Fruit fly (Drosophila melanogaster): ENCODE measurements around the gene CG32023.

The CG32023 gene

dm6 chr3L:8810095-8810494 lies 6.1 kb upstream of the CG32023 start, which contains the start of gene CG13309:
TSS of gene CG13309 (plus strand) at chr3L:8810395.
- TF ChIP-seq noc (tag; optimal IDR thresholded peaks at IDR 0.05): no peak

- no peak for TF ChIP-seq noc (tag; optimal IDR thresholded peaks at IDR 0.05)
Measured at dm6 chr3L:8808244-8808643, 4.3 kb upstream of the CG32023 start, which contains the start of gene CG13308. TSS of gene CG13308 (plus strand) at chr3L:8808544.

dm6 chr3L:8807113-8807651 lies 3.2 kb upstream of the CG32023 start, which contains the start of the genes CG13312 and CG32024:
TSS of gene CG13312 (minus strand) at chr3L:8807213.
TSS of gene CG32024 (plus strand) at chr3L:8807601.
- TF ChIP-seq noc (tag; optimal IDR thresholded peaks at IDR 0.05): no peak

- no peak for TF ChIP-seq noc (tag; optimal IDR thresholded peaks at IDR 0.05)
Measured at dm6 chr3L:8802064-8802463, 1.9 kb downstream of the CG32023 start, which contains the start of the genes CG13311 and CG34426. TSS of gene CG13311 (minus strand) at chr3L:8802164. TSS of gene CG34426 (plus strand) at chr3L:8802463.

dm6 chr3L:8800432-8800831 lies 3.5 kb downstream of the CG32023 start, which contains the start of gene CG13310:
TSS of gene CG13310 (minus strand) at chr3L:8800532.
- no peak for TF ChIP-seq noc (tag; optimal IDR thresholded peaks at IDR 0.05)

- TF ChIP-seq noc (tag; optimal IDR thresholded peaks at IDR 0.05): no peak
Measured at dm6 chr3L:8798539-8798938, 5.4 kb downstream of the CG32023 start.

- no peak for TF ChIP-seq noc (tag; optimal IDR thresholded peaks at IDR 0.05)
Measured at dm6 chr3L:8798129-8798528, 5.9 kb downstream of the CG32023 start.

dm6 chr3L:8788445-8788844 lies 15.5 kb downstream of the CG32023 start, which contains the start of gene Acbp5:
TSS of gene Acbp5 (minus strand) at chr3L:8788545.
- TF ChIP-seq noc (tag; optimal IDR thresholded peaks at IDR 0.05): no peak

dm6 chr3L:8787701-8788100 lies 16.3 kb downstream of the CG32023 start:
- TF ChIP-seq noc (tag; optimal IDR thresholded peaks at IDR 0.05): peak; percentile 44

- TF ChIP-seq noc (tag; optimal IDR thresholded peaks at IDR 0.05): no peak
Measured at dm6 chr3L:8787240-8787639, 16.7 kb downstream of the CG32023 start.

dm6 chr3L:8783299-8783698 lies 20.7 kb downstream of the CG32023 start:
- TF ChIP-seq noc (tag; optimal IDR thresholded peaks at IDR 0.05): no peak

- TF ChIP-seq noc (tag; optimal IDR thresholded peaks at IDR 0.05): no peak
Measured at dm6 chr3L:8781993-8782392, 22.0 kb downstream of the CG32023 start.

dm6 chr3L:8780723-8781296 lies 23.2 kb downstream of the CG32023 start:
- peak; percentile 28 for TF ChIP-seq noc (tag; optimal IDR thresholded peaks at IDR 0.05)

- no peak for TF ChIP-seq noc (tag; optimal IDR thresholded peaks at IDR 0.05)
Measured at dm6 chr3L:8777313-8777924, 26.6 kb downstream of the CG32023 start.

dm6 chr3L:8774974-8775731 lies 28.8 kb downstream of the CG32023 start:
- no peak for TF ChIP-seq noc (tag; optimal IDR thresholded peaks at IDR 0.05)

dm6 chr3L:8773713-8774112 lies 30.3 kb downstream of the CG32023 start:
- no peak for TF ChIP-seq noc (tag; optimal IDR thresholded peaks at IDR 0.05)

Measured in whole organism, larva.